Fruit fly (Drosophila melanogaster) whole organism: Measurements from ENCODE around the gene mxc.

Source experiments
- EcR ChIP-seq, 2 experiments: fragments of >200 bp; optimal IDR thresholded peaks; 2 replicates each; lab custom pipeline; 2017; ENCODE audit warnings: missing biosample characterization in 2 of 2, missing genetic modification characterization in 2 of 2, missing genetic modification reagents in 2 of 2
- pan ChIP-seq: fragments of >200 bp; optimal IDR thresholded peaks from 2 replicates; lab custom pipeline; 2017
- usp ChIP-seq: fragments of >200 bp; optimal IDR thresholded peaks from 2 replicates; lab custom pipeline; 2017; ENCODE audit warnings: missing biosample characterization, missing genetic modification characterization, mixed read lengths

- TF ChIP-seq usp (GFP tag; lab: Kevin White, UChicago) (no peak), pan (lab: Kevin White, UChicago) (no peak), EcR (GFP tag; optimal IDR thresholded peaks at IDR 0.05; lab: Kevin White, UChicago) (no peak)
These were observed 48.0 kb downstream of the mxc start for dm6 chrX:9195311-9195710.
